Worm (Caenorhabditis elegans): ENCODE results near the gene C38C10.3.

ce11 chrIII:9336807-9337206 is 48.6 kb downstream of the C38C10.3 start:
- TF ChIP-seq sptf-2 (GFP tag; optimal IDR thresholded peaks at IDR 0.05), result no peak
- TF ChIP-seq let-607 (tag; optimal IDR thresholded peaks at IDR 0.05), result no peak
- no peak for TF ChIP-seq B0261.1 (tag; optimal IDR thresholded peaks at IDR 0.05)

Measured in whole organism, young adult.